Fruit fly (Drosophila melanogaster): ENCODE data around the gene CG9926.
A peak's percentile ranks its signal among the peaks of the same experiment; 100 is the strongest.

CG9926 gene

DNA sequence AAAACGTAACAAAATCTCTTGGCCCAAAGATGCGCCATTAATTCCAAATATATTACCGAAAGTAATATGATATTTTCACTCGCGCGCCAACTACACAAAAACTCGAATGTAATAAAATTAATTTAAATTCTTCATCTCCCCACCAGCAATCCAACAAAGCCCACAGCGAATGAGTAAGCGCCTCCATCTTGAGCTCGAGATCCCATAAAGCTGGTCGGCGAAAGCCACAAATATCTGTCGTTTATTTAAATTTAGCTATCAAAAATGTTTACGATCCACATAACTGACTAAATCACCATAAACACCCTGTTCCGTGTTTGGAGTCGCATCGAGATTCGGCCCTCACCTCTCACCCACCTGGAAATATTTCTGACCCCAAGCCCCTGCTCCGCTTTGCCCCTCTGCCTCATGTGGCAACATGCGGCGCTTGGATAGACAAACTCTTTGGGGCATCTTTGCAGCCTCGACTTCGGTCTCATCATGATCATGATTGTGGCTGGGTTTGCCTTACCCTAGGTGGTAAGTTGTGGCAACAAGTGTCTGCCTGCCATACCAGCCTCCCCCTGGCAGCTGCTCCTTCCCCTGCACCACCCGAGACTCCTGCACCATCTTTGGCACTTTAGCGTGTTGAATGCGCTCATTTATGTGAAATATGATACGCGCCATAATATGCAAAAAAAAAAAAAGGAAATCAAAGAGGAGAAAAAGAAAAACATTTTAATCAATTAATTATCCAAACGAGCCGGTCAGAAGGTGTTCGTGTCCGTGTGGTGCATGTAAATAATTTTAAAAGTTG, 38.7 kb downstream of the CG9926 start:
- TF ChIP-seq fd96Ca (GFP tag; IDR thresholded peaks at IDR 0.05) (0 out of 3 replicates have a peak, but pooled peaks have one; percentile 28), CG32121 (GFP tag; IDR thresholded peaks at IDR 0.05) (no peak)

- TF ChIP-seq CG12605 (GFP tag; IDR thresholded peaks at IDR 0.05): no peak
- no peak for TF ChIP-seq CG8159 (tag; optimal IDR thresholded peaks at IDR 0.05)
- no peak for TF ChIP-seq CG15710 (tag; optimal IDR thresholded peaks at IDR 0.05)
- no peak for TF ChIP-seq gl (tag; optimal IDR thresholded peaks at IDR 0.05)
- no peak for TF ChIP-seq Pif1A (GFP tag; optimal IDR thresholded peaks at IDR 0.05)
- no peak for TF ChIP-seq fd96Ca (GFP tag; IDR thresholded peaks at IDR 0.05)
- no peak for TF ChIP-seq CG13204 (GFP tag; optimal IDR thresholded peaks at IDR 0.05)
- TF ChIP-seq Pif1B (GFP tag; optimal IDR thresholded peaks at IDR 0.05): no peak
- TF ChIP-seq rn (GFP tag; IDR thresholded peaks at IDR 0.05): no peak
- no peak for TF ChIP-seq CG8301 (tag; optimal IDR thresholded peaks at IDR 0.05)
- no peak for TF ChIP-seq Ets98B (GFP tag; IDR thresholded peaks at IDR 0.05)
- no peak for TF ChIP-seq EcR (GFP tag; optimal IDR thresholded peaks at IDR 0.05)
- TF ChIP-seq CG14655 (GFP tag; optimal IDR thresholded peaks at IDR 0.05): no peak
- TF ChIP-seq CG10348 (GFP tag; IDR thresholded peaks at IDR 0.05): no peak
Measured at dm6 chr3R:13911314-13911713, 39.6 kb downstream of the CG9926 start.

DNA sequence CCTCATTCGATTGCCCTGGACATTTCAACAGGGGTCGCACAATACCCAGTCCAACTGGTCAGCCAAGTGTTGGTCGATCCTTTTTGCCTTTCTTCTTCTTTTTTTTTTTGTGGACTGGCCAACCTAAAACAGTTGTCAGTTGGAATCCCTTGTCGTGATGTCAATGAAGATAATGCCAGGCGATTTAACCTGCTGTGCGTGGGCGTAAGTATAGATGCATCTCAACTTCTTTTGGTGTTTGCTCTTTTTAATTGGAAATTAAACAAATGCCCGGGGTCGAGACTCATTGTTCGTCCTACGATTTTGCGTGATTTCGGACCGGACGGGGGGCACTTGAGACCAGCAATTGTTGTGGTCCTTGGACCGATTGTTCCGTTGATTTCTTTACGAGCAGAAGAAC, 41.0 kb downstream of the CG9926 start:
- TF ChIP-seq CG9948 (tag; optimal IDR thresholded peaks at IDR 0.05): no peak

dm6 chr3R:13909065-13909464, 41.9 kb downstream of the CG9926 start:
- no peak for TF ChIP-seq Ets98B (GFP tag; IDR thresholded peaks at IDR 0.05)
- TF ChIP-seq D1 (tag; optimal IDR thresholded peaks at IDR 0.05): no peak
- TF ChIP-seq CG9948 (tag; optimal IDR thresholded peaks at IDR 0.05): no peak
- no peak for TF ChIP-seq CG8159 (tag; optimal IDR thresholded peaks at IDR 0.05)
- no peak for TF ChIP-seq Pif1B (GFP tag; optimal IDR thresholded peaks at IDR 0.05)
- TF ChIP-seq CG4496 (GFP tag; IDR thresholded peaks at IDR 0.05): no peak
- no peak for TF ChIP-seq CG34367 (tag; optimal IDR thresholded peaks at IDR 0.05)
- no peak for TF ChIP-seq CG10348 (GFP tag; IDR thresholded peaks at IDR 0.05)
- no peak for TF ChIP-seq rn (GFP tag; IDR thresholded peaks at IDR 0.05)
- TF ChIP-seq CG17806 (tag; optimal IDR thresholded peaks at IDR 0.05): no peak
- TF ChIP-seq Pif1A (GFP tag; optimal IDR thresholded peaks at IDR 0.05): no peak
- TF ChIP-seq CG15710 (tag; optimal IDR thresholded peaks at IDR 0.05): no peak
- no peak for TF ChIP-seq gl (tag; optimal IDR thresholded peaks at IDR 0.05)
- TF ChIP-seq EcR (GFP tag; optimal IDR thresholded peaks at IDR 0.05): no peak
- no peak for TF ChIP-seq Snoo (tag; optimal IDR thresholded peaks at IDR 0.05)
- no peak for TF ChIP-seq CG13204 (GFP tag; optimal IDR thresholded peaks at IDR 0.05)
- TF ChIP-seq CG8301 (tag; optimal IDR thresholded peaks at IDR 0.05): no peak

DNA sequence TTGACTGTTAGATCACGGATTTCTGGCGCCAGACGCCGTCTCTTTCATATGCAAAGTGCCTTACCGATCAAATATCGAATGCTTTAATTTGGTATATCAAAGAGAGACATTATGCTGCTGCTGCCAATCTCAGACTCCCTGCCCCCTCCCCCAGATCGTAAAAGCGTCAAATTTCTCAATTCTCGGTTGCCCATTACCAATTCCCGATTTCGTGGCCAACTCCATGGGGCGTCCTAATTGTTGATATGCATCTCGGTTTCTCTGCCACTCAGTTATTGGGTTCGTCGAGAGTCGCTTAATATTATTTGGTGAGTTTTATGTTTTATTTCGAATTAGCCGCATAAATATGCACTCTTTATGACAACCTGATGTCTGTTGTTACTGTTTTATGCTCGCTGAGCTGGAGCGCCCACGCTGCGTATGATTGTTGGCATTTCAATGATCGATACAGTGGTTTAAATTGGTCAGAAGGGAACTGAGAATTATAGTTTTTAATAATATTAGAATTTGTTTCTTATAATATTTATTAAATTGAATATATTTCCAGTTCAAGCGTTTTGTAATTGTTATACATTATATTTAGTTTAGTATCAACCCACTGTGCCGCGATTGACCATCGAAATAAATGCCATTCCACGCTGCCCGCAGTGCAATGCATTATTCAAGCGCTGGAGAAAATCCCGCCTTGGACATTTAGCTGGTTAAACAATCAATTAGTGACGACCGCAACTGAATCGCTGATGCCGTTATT, 43.4 kb downstream of the CG9926 start:
- TF ChIP-seq CG9948 (tag; optimal IDR thresholded peaks at IDR 0.05) (peak; percentile 18), gl (tag; optimal IDR thresholded peaks at IDR 0.05) (no peak)

- TF ChIP-seq CG9948 (tag; optimal IDR thresholded peaks at IDR 0.05): no peak
Measured at dm6 chr3R:13906759-13907158, 44.2 kb downstream of the CG9926 start.

dm6 chr3R:13901543-13901945, 49.4 kb downstream of the CG9926 start, which contains the start of gene ems:
TSS of gene ems (plus strand) at chr3R:13901853.
- TF ChIP-seq CG12605 (GFP tag; IDR thresholded peaks at IDR 0.05): no peak
- peak; percentile 60; the same call in 2 of the 3 replicates for TF ChIP-seq fd96Ca (GFP tag; IDR thresholded peaks at IDR 0.05)
- peak; percentile 61 for TF ChIP-seq gl (tag; optimal IDR thresholded peaks at IDR 0.05)
- TF ChIP-seq CG4496 (GFP tag; IDR thresholded peaks at IDR 0.05): peak; percentile 67; the same call in 2 of the 3 replicates
- no peak for TF ChIP-seq CG10348 (GFP tag; IDR thresholded peaks at IDR 0.05)
- TF ChIP-seq CG8159 (tag; optimal IDR thresholded peaks at IDR 0.05): no peak
